Worm (Caenorhabditis elegans): ENCODE results near the gene W08A12.3.

The W08A12.3 gene

ce11 chrV:3712192-3712591, 29.5 kb downstream of the W08A12.3 start:
- peak; percentile 78 for TF ChIP-seq him-1 (tag; optimal IDR thresholded peaks at IDR 0.05)
- TF ChIP-seq dao-5 (tag; optimal IDR thresholded peaks at IDR 0.05) = no peak
- TF ChIP-seq W03F9.2 (tag; optimal IDR thresholded peaks at IDR 0.05) = no peak

ce11 chrV:3712955-3713354, 30.3 kb downstream of the W08A12.3 start:
- TF ChIP-seq dao-5 (tag; optimal IDR thresholded peaks at IDR 0.05) (no peak), W03F9.2 (tag; optimal IDR thresholded peaks at IDR 0.05) (no peak), him-1 (tag; optimal IDR thresholded peaks at IDR 0.05) (no peak)

DNA sequence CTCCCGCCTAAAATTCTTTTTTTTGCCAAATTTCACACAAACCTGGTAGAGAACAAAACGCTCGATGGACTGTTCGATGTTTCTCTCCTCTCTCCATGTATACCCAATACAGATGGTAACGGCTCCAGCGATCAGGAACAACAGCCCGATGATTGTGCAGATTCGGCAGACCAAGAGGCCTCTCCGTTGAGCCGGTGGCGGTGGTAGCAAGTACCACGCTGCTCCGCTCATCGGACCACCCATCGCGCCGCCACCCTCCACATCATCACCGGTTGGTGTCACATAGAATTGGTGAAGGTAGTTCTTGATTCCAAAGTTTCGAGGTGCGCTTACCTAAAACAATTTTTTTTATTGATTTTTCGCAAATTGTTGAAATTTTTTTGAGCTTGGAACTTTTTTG, 32.1 kb downstream of the W08A12.3 start:
- TF ChIP-seq dao-5 (tag; optimal IDR thresholded peaks at IDR 0.05) (no peak), him-1 (tag; optimal IDR thresholded peaks at IDR 0.05) (no peak), W03F9.2 (tag; optimal IDR thresholded peaks at IDR 0.05) (no peak)

- TF ChIP-seq dao-5 (tag; optimal IDR thresholded peaks at IDR 0.05) (no peak), him-1 (tag; optimal IDR thresholded peaks at IDR 0.05) (no peak)
These were observed 32.9 kb downstream of the W08A12.3 start, which contains the start of gene nrsn-1 for ce11 chrV:3715488-3716019. TSS of gene nrsn-1 (minus strand) at chrV:3715969.

DNA sequence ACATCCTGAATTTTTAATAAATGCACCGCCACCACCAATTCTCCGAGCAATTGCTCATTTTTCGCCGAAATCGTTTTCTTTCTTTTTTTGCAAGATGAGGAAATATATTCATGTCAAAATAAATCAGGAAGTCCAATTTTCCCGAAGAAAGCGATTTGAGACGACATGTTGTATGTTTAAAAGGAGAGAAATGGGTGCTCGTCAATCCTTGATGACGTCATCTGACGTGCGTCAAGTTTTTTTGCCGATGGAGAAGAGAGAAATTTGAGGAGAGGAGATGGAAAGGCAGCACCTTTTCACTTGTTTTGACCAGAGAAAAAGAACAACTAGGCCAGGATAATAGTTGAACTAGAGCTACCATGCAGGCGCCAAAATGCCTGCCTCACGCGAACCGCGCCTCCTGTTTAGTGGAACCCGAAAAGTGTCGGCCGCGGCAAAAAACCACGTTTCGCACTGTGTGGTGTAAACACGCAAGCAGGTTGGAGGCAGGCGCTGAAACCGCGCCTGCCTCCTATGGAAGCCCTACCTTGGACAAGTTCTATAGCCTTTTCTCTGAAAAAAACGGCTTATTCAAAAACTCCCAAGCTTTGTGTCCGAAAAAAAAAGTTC, 33.7 kb downstream of the W08A12.3 start:
- TF ChIP-seq him-1 (tag; optimal IDR thresholded peaks at IDR 0.05) (peak; percentile 38), W03F9.2 (tag; optimal IDR thresholded peaks at IDR 0.05) (no peak), dao-5 (tag; optimal IDR thresholded peaks at IDR 0.05) (no peak)

ce11 chrV:3717751-3718150, 35.1 kb downstream of the W08A12.3 start:
- TF ChIP-seq him-1 (tag; optimal IDR thresholded peaks at IDR 0.05) (peak; percentile 79), W03F9.2 (tag; optimal IDR thresholded peaks at IDR 0.05) (no peak), dao-5 (tag; optimal IDR thresholded peaks at IDR 0.05) (no peak)

- TF ChIP-seq dao-5 (tag; optimal IDR thresholded peaks at IDR 0.05) = no peak
- TF ChIP-seq W03F9.2 (tag; optimal IDR thresholded peaks at IDR 0.05) = no peak
- TF ChIP-seq him-1 (tag; optimal IDR thresholded peaks at IDR 0.05) = no peak
These were observed 35.9 kb downstream of the W08A12.3 start for ce11 chrV:3718507-3718906.

ce11 chrV:3724772-3725171, 42.1 kb downstream of the W08A12.3 start, which contains the start of gene str-30:
TSS of gene str-30 (plus strand) at chrV:3725072.
- TF ChIP-seq him-1 (tag; optimal IDR thresholded peaks at IDR 0.05) = no peak

All from whole organism, L4/young adult.